Fruit fly (Drosophila melanogaster) whole organism, pupa: ENCODE measurements around the gene Hasp.
A peak's percentile ranks its signal among the peaks of the same experiment; 100 is the strongest.

Experiments used
- CG10348 ChIP-seq: fragments of 200-800 bp; sonication (Bioruptor generic); IDR thresholded peaks from 2 replicates; pipeline ENCODE4 v1.3.6; 2022; ENCODE audit warnings: missing biosample characterization, missing genetic modification characterization
- CG12605 ChIP-seq: fragments of 200-800 bp; sonication (Bioruptor generic); IDR thresholded peaks from 2 replicates; pipeline ENCODE4 v1.3.6; 2022; ENCODE audit warnings: missing biosample characterization, missing genetic modification characterization
- CG13204 ChIP-seq: fragments of 200-800 bp; sonication (Bioruptor generic); optimal IDR thresholded peaks from 2 replicates; lab custom pipeline; 2018; ENCODE audit warnings: missing biosample characterization, mild to moderate bottlenecking, missing genetic modification characterization, moderate library complexity
- CG14655 ChIP-seq: fragments of 200-800 bp; sonication (Bioruptor generic); optimal IDR thresholded peaks from 3 replicates; lab custom pipeline; 2017; ENCODE audit warnings: mild to moderate bottlenecking, missing biosample characterization, missing genetic modification reagents, missing genetic modification characterization
- CG15710 ChIP-seq: fragments of 200-800 bp; sonication (Bioruptor generic); optimal IDR thresholded peaks from 2 replicates; lab custom pipeline; 2018; ENCODE audit warnings: missing biosample characterization, mild to moderate bottlenecking, missing genetic modification characterization, moderate library complexity
- CG17806 ChIP-seq: fragments of 200-800 bp; sonication (Bioruptor generic); optimal IDR thresholded peaks from 2 replicates; lab custom pipeline; 2018; ENCODE audit warnings: missing biosample characterization, mild to moderate bottlenecking, missing genetic modification characterization, moderate library complexity
- CG32121 ChIP-seq: fragments of 200-800 bp; sonication (Bioruptor generic); IDR thresholded peaks from 2 replicates; pipeline ENCODE4 v1.3.6; 2022; ENCODE audit warnings: missing biosample characterization, missing genetic modification characterization
- CG34367 ChIP-seq: fragments of 200-800 bp; sonication (Bioruptor generic); optimal IDR thresholded peaks from 2 replicates; lab custom pipeline; 2018; ENCODE audit warnings: missing biosample characterization, mild to moderate bottlenecking, missing genetic modification characterization
- CG4496 ChIP-seq: fragments of 200-800 bp; sonication (Bioruptor generic); IDR thresholded peaks from 3 replicates; pipeline ENCODE4 v1.3.6; 2022; ENCODE audit warnings: missing biosample characterization, missing genetic modification characterization
- CG8159 ChIP-seq: fragments of 200-800 bp; sonication (Bioruptor generic); optimal IDR thresholded peaks from 3 replicates; lab custom pipeline; 2018; ENCODE audit warnings: missing biosample characterization, mild to moderate bottlenecking, missing genetic modification characterization, moderate library complexity
- CG8301 ChIP-seq: fragments of 200-800 bp; sonication (Bioruptor generic); optimal IDR thresholded peaks from 2 replicates; lab custom pipeline; 2018; ENCODE audit warnings: missing biosample characterization, mild to moderate bottlenecking, missing genetic modification characterization
- CG9948 ChIP-seq: fragments of 200-800 bp; sonication (Bioruptor generic); optimal IDR thresholded peaks from 2 replicates; lab custom pipeline; 2018; ENCODE audit warnings: missing biosample characterization, mild to moderate bottlenecking, missing genetic modification characterization, moderate library complexity
- D1 ChIP-seq: fragments of 200-800 bp; sonication (Bioruptor generic); optimal IDR thresholded peaks from 2 replicates; lab custom pipeline; 2018; ENCODE audit warnings: missing biosample characterization, mild to moderate bottlenecking, missing genetic modification characterization, moderate library complexity
- EcR ChIP-seq: fragments of 200-800 bp; sonication (Bioruptor generic); optimal IDR thresholded peaks from 3 replicates; lab custom pipeline; 2019; ENCODE audit warnings: missing biosample characterization, missing genetic modification characterization, mild to moderate bottlenecking, moderate library complexity, missing genetic modification reagents
- Ets98B ChIP-seq: fragments of 200-800 bp; sonication (Bioruptor generic); IDR thresholded peaks from 2 replicates; pipeline ENCODE4 v1.3.6; 2022; ENCODE audit warnings: missing biosample characterization, missing genetic modification characterization
- Pif1A ChIP-seq: fragments of 200-800 bp; sonication (Bioruptor generic); optimal IDR thresholded peaks from 3 replicates; lab custom pipeline; 2016; ENCODE audit warnings: missing biosample characterization, missing genetic modification characterization
- Pif1B ChIP-seq: fragments of 200-800 bp; sonication (Bioruptor generic); optimal IDR thresholded peaks from 3 replicates; lab custom pipeline; 2016; ENCODE audit warnings: missing biosample characterization, missing genetic modification characterization
- Snoo ChIP-seq: fragments of 200-800 bp; sonication (Bioruptor generic); optimal IDR thresholded peaks from 3 replicates; lab custom pipeline; 2017; ENCODE audit warnings: missing biosample characterization, mild to moderate bottlenecking, missing genetic modification characterization, inconsistent platforms
- fd96Ca ChIP-seq: fragments of 200-800 bp; sonication (Bioruptor generic); IDR thresholded peaks from 3 replicates; pipeline ENCODE4 v1.3.6; 2022; ENCODE audit warnings: missing biosample characterization, missing genetic modification characterization
- gl ChIP-seq: fragments of 200-800 bp; sonication (Bioruptor generic); optimal IDR thresholded peaks from 2 replicates; lab custom pipeline; 2018; ENCODE audit warnings: missing biosample characterization, mild to moderate bottlenecking, missing genetic modification characterization
- rn ChIP-seq: fragments of 200-800 bp; sonication (Bioruptor generic); IDR thresholded peaks from 2 replicates; pipeline ENCODE4 v1.3.6; 2022; ENCODE audit warnings: missing biosample characterization, missing genetic modification characterization

Gene Hasp

DNA sequence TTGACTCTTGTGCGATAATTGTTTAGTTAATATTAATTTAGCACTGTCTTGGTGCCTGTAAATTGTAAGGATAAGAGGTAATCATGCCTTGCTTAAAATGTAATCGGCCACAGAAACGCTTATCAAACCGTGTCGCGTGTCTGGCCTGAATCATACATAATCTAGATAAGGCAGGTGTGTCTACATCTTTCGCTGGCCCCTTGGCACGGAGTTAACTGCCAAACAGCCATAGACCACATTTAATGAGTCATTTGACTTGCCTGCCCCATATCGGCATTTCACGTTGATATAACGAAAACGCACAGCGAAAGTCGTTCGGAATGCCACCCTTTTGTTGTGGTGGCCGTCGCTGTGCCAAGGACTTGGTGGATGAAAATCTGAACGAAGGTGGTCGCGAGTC, 18.2 kb upstream of the Hasp start, which contains the start of gene CG31697:
CG31697 (plus strand) TSS at position 215 of the 400 bp plus-strand sequence.
- TF ChIP-seq EcR (GFP tag; lab: Kevin White, UChicago): no peak
- TF ChIP-seq CG4496 (GFP tag; lab: Robert Waterston, UW): no peak
- no peak for TF ChIP-seq CG9948 (tag; lab: Kevin White, UChicago)
- no peak for TF ChIP-seq D1 (tag; lab: Kevin White, UChicago)
- TF ChIP-seq rn: no peak
- TF ChIP-seq CG10348 (GFP tag; lab: Robert Waterston, UW): no peak
- no peak for TF ChIP-seq CG17806
- no peak for TF ChIP-seq CG12605
- no peak for TF ChIP-seq CG34367
- no peak for TF ChIP-seq Ets98B
- no peak for TF ChIP-seq CG8301 (tag; lab: Kevin White, UChicago)
- TF ChIP-seq CG15710 (tag; lab: Kevin White, UChicago): no peak
- no peak for TF ChIP-seq CG13204
- TF ChIP-seq CG8159 (tag; lab: Kevin White, UChicago): no peak
- TF ChIP-seq gl: no peak
- no peak for TF ChIP-seq fd96Ca
- TF ChIP-seq Pif1A (GFP tag; lab: Kevin White, UChicago): no peak
- no peak for TF ChIP-seq CG32121
- TF ChIP-seq Snoo (tag; lab: Kevin White, UChicago): no peak
- no peak for TF ChIP-seq CG14655

DNA sequence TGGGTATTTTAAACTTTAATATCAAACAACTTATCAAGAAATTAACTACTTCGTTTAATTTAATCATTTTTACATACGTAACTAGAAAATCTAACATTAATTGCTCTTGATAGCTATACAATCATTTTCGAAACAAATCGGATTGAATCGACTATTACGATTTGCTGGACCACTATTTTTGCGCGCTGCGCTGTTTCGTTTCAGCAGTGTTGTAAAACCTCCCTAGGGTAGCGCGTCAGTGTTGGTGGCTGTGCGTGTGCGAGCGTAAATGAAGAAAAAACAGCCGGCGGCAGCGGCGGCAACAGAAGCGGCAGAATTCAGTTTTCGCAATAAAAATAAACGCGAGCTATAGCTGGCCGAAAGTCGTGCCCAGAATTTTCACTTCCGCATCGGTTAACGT, 16.2 kb upstream of the Hasp start, which contains the start of gene CG33116:
CG33116 (plus strand) TSS at position 233 of the 400 bp plus-strand sequence.
- TF ChIP-seq CG14655 (peak; percentile 87), CG10348 (GFP tag; lab: Robert Waterston, UW) (peak; percentile 51; the same call in 1 of the 2 replicates), CG13204 (peak; percentile 63), EcR (GFP tag; lab: Kevin White, UChicago) (no peak), CG8159 (tag; lab: Kevin White, UChicago) (peak; percentile 79), CG12605 (peak; percentile 63), Snoo (tag; lab: Kevin White, UChicago) (peak; percentile 76), CG15710 (tag; lab: Kevin White, UChicago) (peak; percentile 76), gl (peak; percentile 31), CG32121 (peak; percentile 90), CG4496 (GFP tag; lab: Robert Waterston, UW) (peak; percentile 91), CG34367 (peak; percentile 59), fd96Ca (peak; percentile 86), CG17806 (peak; percentile 70), Ets98B (peak; percentile 83), CG9948 (tag; lab: Kevin White, UChicago) (peak; percentile 76), rn (0 out of 2 replicates have a peak, but pooled peaks have one; percentile 52), Pif1A (GFP tag; lab: Kevin White, UChicago) (peak; percentile 86), D1 (tag; lab: Kevin White, UChicago) (peak; percentile 65), Pif1B (peak; percentile 78), CG8301 (tag; lab: Kevin White, UChicago) (peak; percentile 85)

DNA sequence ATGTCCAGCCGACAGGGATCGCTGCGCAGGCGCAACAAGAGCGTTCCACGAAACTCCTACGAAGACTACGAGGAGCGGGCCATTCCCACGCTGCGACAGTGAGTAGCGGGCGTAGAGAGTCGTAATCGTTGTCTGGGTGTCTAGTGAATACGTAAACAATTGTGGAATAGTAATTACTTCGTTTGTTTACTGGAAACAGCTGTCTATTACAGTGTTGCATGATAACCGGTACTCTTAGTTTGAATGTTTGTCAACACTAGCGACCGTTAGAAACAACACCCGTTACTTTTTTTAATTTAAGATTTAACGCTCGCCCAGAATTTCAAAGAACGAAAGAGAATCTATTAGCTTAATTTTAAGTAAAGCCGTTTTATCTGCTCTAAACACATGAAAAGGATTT, 13.1 kb upstream of the Hasp start, which contains the start of gene CG10165:
CG10165 (minus strand) TSS at position 214 of the 400 bp plus-strand sequence.
- TF ChIP-seq CG14655: no peak
- TF ChIP-seq rn: no peak
- TF ChIP-seq CG8159 (tag; lab: Kevin White, UChicago): no peak
- no peak for TF ChIP-seq Ets98B
- TF ChIP-seq CG13204: no peak
- no peak for TF ChIP-seq gl
- TF ChIP-seq fd96Ca: no peak
- TF ChIP-seq CG12605: no peak

DNA sequence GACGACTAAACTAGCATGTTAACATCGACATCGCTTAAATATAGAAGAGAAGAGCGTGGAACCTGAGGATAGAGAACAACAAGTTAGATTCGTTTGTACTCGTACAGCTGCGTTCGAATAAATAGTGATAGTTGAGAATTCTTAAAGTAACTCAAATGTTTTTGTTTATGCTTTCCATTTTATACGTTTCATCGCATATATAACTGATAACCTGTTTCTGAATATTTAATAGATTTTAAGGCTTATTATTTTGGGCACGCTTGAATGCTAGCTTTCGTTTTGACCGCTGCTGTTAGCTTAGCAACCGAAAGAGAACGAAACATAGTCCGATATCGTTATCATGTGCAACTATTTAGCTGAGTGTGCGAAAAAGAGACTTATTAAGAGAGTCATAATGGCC, 11.3 kb upstream of the Hasp start:
- peak; percentile 96 for TF ChIP-seq CG10348 (GFP tag; lab: Robert Waterston, UW)
- TF ChIP-seq Ets98B: peak; percentile 99
- peak; percentile 99 for TF ChIP-seq fd96Ca
- peak; percentile 70 for TF ChIP-seq Snoo (tag; lab: Kevin White, UChicago)
- TF ChIP-seq CG9948 (tag; lab: Kevin White, UChicago): peak; percentile 97
- TF ChIP-seq Pif1B: peak; percentile 98
- peak; percentile 99 for TF ChIP-seq CG12605
- TF ChIP-seq CG4496 (GFP tag; lab: Robert Waterston, UW): peak; percentile 99
- peak; percentile 95 for TF ChIP-seq CG34367
- TF ChIP-seq EcR (GFP tag; lab: Kevin White, UChicago): peak; percentile 30
- peak; percentile 94 for TF ChIP-seq CG8159 (tag; lab: Kevin White, UChicago)
- TF ChIP-seq CG32121: peak; percentile 99
- peak; percentile 99 for TF ChIP-seq CG14655
- peak; percentile 97 for TF ChIP-seq CG15710 (tag; lab: Kevin White, UChicago)
- TF ChIP-seq gl: peak; percentile 91
- TF ChIP-seq CG13204: peak; percentile 88
- TF ChIP-seq rn: peak; percentile 97
- peak; percentile 100 for TF ChIP-seq CG8301 (tag; lab: Kevin White, UChicago)
- TF ChIP-seq CG17806: peak; percentile 97
- no peak for TF ChIP-seq D1 (tag; lab: Kevin White, UChicago)
- TF ChIP-seq Pif1A (GFP tag; lab: Kevin White, UChicago): peak; percentile 98
- TF ChIP-seq, all 21 proteins: peak for 20

DNA sequence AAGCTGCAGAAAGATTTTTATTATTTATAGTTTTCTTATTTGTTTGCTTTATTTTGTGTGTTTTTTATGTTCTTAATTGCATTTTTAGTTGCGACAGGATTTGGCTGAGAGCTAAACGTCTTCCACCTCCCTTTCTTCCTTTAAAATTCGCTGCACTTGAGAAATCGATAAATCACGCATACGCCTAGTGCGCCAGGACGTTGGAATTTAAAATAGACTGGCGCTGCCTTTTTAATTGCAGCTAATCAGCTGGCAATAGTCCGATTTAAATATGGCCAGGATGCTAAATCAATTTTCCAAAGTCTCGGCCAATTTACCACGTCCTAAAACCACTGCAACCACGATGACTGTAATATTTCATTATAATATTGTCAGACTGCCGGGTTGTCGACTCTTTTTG, 9.8 kb upstream of the Hasp start:
- TF ChIP-seq CG10348 (GFP tag; lab: Robert Waterston, UW) (no peak), CG15710 (tag; lab: Kevin White, UChicago) (no peak), D1 (tag; lab: Kevin White, UChicago) (no peak), CG4496 (GFP tag; lab: Robert Waterston, UW) (no peak), Snoo (tag; lab: Kevin White, UChicago) (no peak), rn (no peak), CG13204 (no peak), gl (no peak)

DNA sequence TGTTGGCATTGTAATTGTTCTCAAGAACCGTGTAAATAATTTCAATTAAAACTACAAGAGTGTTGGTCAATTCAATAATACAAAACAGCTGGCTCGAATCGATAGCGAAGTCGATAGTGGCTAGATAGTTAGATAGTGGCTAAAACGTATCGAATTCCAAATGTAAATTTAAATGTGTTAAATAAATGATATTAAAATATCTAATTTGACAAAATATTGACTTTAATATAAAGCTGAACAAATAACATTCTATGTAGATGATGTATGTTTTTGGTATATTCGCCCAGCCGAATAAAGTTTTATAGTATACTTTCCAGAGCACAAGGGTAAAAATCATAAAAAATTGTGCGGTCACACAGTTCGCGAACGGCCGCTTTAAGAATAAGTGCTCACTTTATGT, 9.3 kb upstream of the Hasp start, which contains the start of the genes Dpm1 and CG10137:
Dpm1 (minus strand) TSS at position 53 of the 400 bp plus-strand sequence.
CG10137 (plus strand) TSS at position 371 of the 400 bp plus-strand sequence.
- no peak for TF ChIP-seq CG10348 (GFP tag; lab: Robert Waterston, UW)
- no peak for TF ChIP-seq gl
- no peak for TF ChIP-seq CG14655
- TF ChIP-seq CG34367: no peak
- TF ChIP-seq Ets98B: no peak
